Worm (Caenorhabditis elegans): ENCODE measurements around the gene T06C12.9.

DNA sequence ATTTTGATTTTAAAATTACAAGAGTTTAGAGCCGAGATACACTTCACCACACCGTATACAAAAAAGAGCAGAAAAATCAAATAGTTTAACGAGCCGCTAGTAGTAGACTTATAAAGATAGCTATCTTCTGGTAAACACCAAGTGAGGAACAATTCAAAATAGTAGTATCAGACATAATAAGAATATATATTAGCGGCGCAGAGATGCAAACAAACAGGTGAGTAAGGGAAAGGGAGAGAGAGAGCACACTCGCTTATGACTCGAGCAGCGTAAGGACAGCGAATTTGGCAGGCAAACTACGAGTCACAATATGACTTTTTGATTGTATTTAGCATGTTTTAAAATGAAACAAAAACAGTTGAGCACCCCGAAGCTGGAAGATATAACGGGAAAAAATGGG is 5.4 kb upstream of the T06C12.9 start:
- TF ChIP-seq flt-1 (GFP tag; IDR thresholded peaks at IDR 0.05) (no peak), B0310.2 (tag; optimal IDR thresholded peaks at IDR 0.05) (no peak), ama-1 (optimal IDR thresholded peaks at IDR 0.05) (no peak), ets-7 (tag; optimal IDR thresholded peaks at IDR 0.05) (no peak), ceh-36 (tag; optimal IDR thresholded peaks at IDR 0.05) (no peak), aly-1 (tag; optimal IDR thresholded peaks at IDR 0.05) (no peak), hmbx-1 (tag; optimal IDR thresholded peaks at IDR 0.05) (no peak), hmg-4 (GFP tag; optimal IDR thresholded peaks at IDR 0.05) (no peak), pes-1 (GFP tag; IDR thresholded peaks at IDR 0.05) (no peak), tra-4 (tag; optimal IDR thresholded peaks at IDR 0.05) (no peak), sea-1 (GFP tag; conservative IDR thresholded peaks at IDR 0.05) (no peak), tbx-37 (GFP tag; conservative IDR thresholded peaks at IDR 0.05) (no peak), F13C5.2 (tag; optimal IDR thresholded peaks at IDR 0.05) (no peak), ceh-13 (GFP tag; optimal IDR thresholded peaks at IDR 0.05) (no peak)
